Fruit fly (Drosophila melanogaster) whole organism, embryonic: ENCODE measurements around the gene CG13029.

Experiments used
- Adf1 ChIP-seq: fragments of 200-800 bp; sonication (Bioruptor generic); IDR thresholded peaks from 2 replicates; pipeline ENCODE4 v1.3.6; 2022; ENCODE audit warnings: missing biosample characterization, missing genetic modification characterization
- CG10366 ChIP-seq: fragments of 200-800 bp; sonication (Bioruptor generic); IDR thresholded peaks from 2 replicates; pipeline ENCODE4 v1.3.6; 2022; ENCODE audit warnings: missing biosample characterization, missing genetic modification characterization
- CG10959 ChIP-seq: fragments of 200-800 bp; sonication (Bioruptor generic); IDR thresholded peaks from 2 replicates; pipeline ENCODE4 v1.3.6; 2022; ENCODE audit warnings: missing biosample characterization, missing genetic modification characterization
- CG11504 ChIP-seq: fragments of 200-800 bp; sonication (Bioruptor generic); optimal IDR thresholded peaks from 3 replicates; lab custom pipeline; 2019; ENCODE audit warnings: missing biosample characterization, mild to moderate bottlenecking, missing genetic modification characterization, moderate library complexity
- CG12299 ChIP-seq: fragments of 200-800 bp; sonication (Bioruptor generic); optimal IDR thresholded peaks from 2 replicates; lab custom pipeline; 2018; ENCODE audit warnings: missing biosample characterization, mild to moderate bottlenecking, missing genetic modification characterization
- CG15601 ChIP-seq: fragments of 200-800 bp; sonication (Bioruptor generic); optimal IDR thresholded peaks from 3 replicates; lab custom pipeline; 2019; ENCODE audit warnings: missing biosample characterization, mild to moderate bottlenecking, missing genetic modification characterization, moderate library complexity
- CG16779 ChIP-seq: fragments of 200-800 bp; sonication (Bioruptor generic); IDR thresholded peaks from 2 replicates; pipeline ENCODE4 v1.3.6; 2022; ENCODE audit warnings: missing biosample characterization, missing genetic modification characterization
- CG17359 ChIP-seq: fragments of 200-800 bp; sonication (Bioruptor generic); optimal IDR thresholded peaks from 3 replicates; lab custom pipeline; 2018; ENCODE audit warnings: missing biosample characterization, mild to moderate bottlenecking, missing genetic modification characterization, moderate library complexity
- CG18011 ChIP-seq: fragments of 200-800 bp; sonication (Bioruptor generic); optimal IDR thresholded peaks from 2 replicates; lab custom pipeline; 2017; ENCODE audit warnings: missing biosample characterization, missing genetic modification characterization, mild to moderate bottlenecking, moderate library complexity, missing genotype
- CG3407 ChIP-seq: fragments of 200-800 bp; sonication (Bioruptor generic); optimal IDR thresholded peaks from 2 replicates; lab custom pipeline; 2018; ENCODE audit warnings: missing biosample characterization, mild to moderate bottlenecking, missing genetic modification characterization
- CG34422 ChIP-seq: fragments of 200-800 bp; sonication (Bioruptor generic); IDR thresholded peaks from 3 replicates; pipeline ENCODE4 v1.3.6; 2022; ENCODE audit warnings: missing biosample characterization, missing genetic modification characterization
- CG3995 ChIP-seq: fragments of 200-800 bp; sonication (Bioruptor generic); optimal IDR thresholded peaks from 3 replicates; lab custom pipeline; 2016; ENCODE audit warnings: missing biosample characterization, missing genetic modification characterization
- CG4282 ChIP-seq: fragments of 200-800 bp; sonication (Bioruptor generic); optimal IDR thresholded peaks from 2 replicates; lab custom pipeline; 2016; ENCODE audit warnings: missing biosample characterization, missing genetic modification characterization
- CG4328 ChIP-seq: fragments of 200-800 bp; sonication (Bioruptor generic); optimal IDR thresholded peaks from 3 replicates; lab custom pipeline; 2017; ENCODE audit warnings: missing biosample characterization, missing genetic modification reagents, missing genetic modification characterization
- CG6854 ChIP-seq: fragments of 200-800 bp; sonication (Bioruptor generic); optimal IDR thresholded peaks from 3 replicates; lab custom pipeline; 2017; ENCODE audit warnings: missing biosample characterization, mild to moderate bottlenecking, missing genetic modification characterization
- CG9215 ChIP-seq: fragments of 200-800 bp; sonication (Bioruptor generic); IDR thresholded peaks from 2 replicates; pipeline ENCODE4 v1.3.6; 2022; ENCODE audit warnings: missing biosample characterization, missing genetic modification characterization
- CG9727 ChIP-seq: fragments of 200-800 bp; sonication (Bioruptor generic); optimal IDR thresholded peaks from 3 replicates; lab custom pipeline; 2017; ENCODE audit warnings: missing biosample characterization, mild to moderate bottlenecking, missing genetic modification characterization
- Eip74EF ChIP-seq, 2 experiments: fragments of 200-800 bp in 1 of 2; fragments of >200 bp in 1 of 2; sonication (Bioruptor generic) in 1 of 2; optimal IDR thresholded peaks; 2 replicates each; lab custom pipeline; 2017 to 2019; ENCODE audit warnings: missing biosample characterization in 2 of 2, missing genetic modification characterization in 2 of 2, mild to moderate bottlenecking in 1 of 2, moderate library complexity in 1 of 2
- Elba2 ChIP-seq: fragments of 200-800 bp; sonication (Bioruptor generic); optimal IDR thresholded peaks from 3 replicates; lab custom pipeline; 2016; ENCODE audit warnings: missing biosample characterization, missing genetic modification characterization
- H15 ChIP-seq: fragments of 200-800 bp; sonication (Bioruptor generic); IDR thresholded peaks from 3 replicates; pipeline ENCODE4 v1.3.6; 2022; ENCODE audit warnings: missing biosample characterization, missing genetic modification characterization
- HLHmδ ChIP-seq: fragments of 200-800 bp; sonication (Bioruptor generic); optimal IDR thresholded peaks from 2 replicates; lab custom pipeline; 2018; ENCODE audit warnings: missing biosample characterization, mild to moderate bottlenecking, missing genetic modification characterization, moderate library complexity
- Hr78 ChIP-seq, 2 experiments: fragments of 200-800 bp in 1 of 2; fragments of >200 bp in 1 of 2; sonication (Bioruptor generic) in 1 of 2; optimal IDR thresholded peaks; 2 replicates each; lab custom pipeline; 2017 to 2019; ENCODE audit warnings: missing biosample characterization in 2 of 2, missing genetic modification characterization in 2 of 2, mild to moderate bottlenecking in 1 of 2, moderate library complexity in 1 of 2
- Jarid2 ChIP-seq: fragments of 200-800 bp; sonication (Bioruptor generic); optimal IDR thresholded peaks from 3 replicates; lab custom pipeline; 2017; ENCODE audit warnings: mild to moderate bottlenecking, missing biosample characterization, missing genetic modification reagents, missing genetic modification characterization
- Lim3 ChIP-seq: fragments of 200-800 bp; sonication (Bioruptor generic); IDR thresholded peaks from 2 replicates; pipeline ENCODE4 v1.3.6; 2022; ENCODE audit warnings: missing biosample characterization, missing genetic modification characterization
- Mes4 ChIP-seq: fragments of 200-800 bp; sonication (Bioruptor generic); optimal IDR thresholded peaks from 2 replicates; lab custom pipeline; 2016; ENCODE audit warnings: missing biosample characterization, missing genetic modification characterization
- NC2α ChIP-seq: fragments of 200-800 bp; sonication (Bioruptor generic); optimal IDR thresholded peaks from 2 replicates; lab custom pipeline; 2016; ENCODE audit warnings: missing biosample characterization, missing genetic modification characterization
- NFAT ChIP-seq: fragments of 200-800 bp; sonication (Bioruptor generic); IDR thresholded peaks from 2 replicates; pipeline ENCODE4 v1.3.6; 2022; ENCODE audit warnings: missing biosample characterization, missing genetic modification characterization
- Opbp ChIP-seq: fragments of 200-800 bp; sonication (Bioruptor generic); IDR thresholded peaks from 3 replicates; pipeline ENCODE4 v1.3.6; 2022; ENCODE audit warnings: missing biosample characterization, missing genetic modification characterization; ENCODE audit not compliant: partially characterized antibody
- PHDP ChIP-seq: fragments of 200-800 bp; sonication (Bioruptor generic); optimal IDR thresholded peaks from 3 replicates; lab custom pipeline; 2018; ENCODE audit warnings: missing biosample characterization, mild to moderate bottlenecking, missing genetic modification characterization, moderate library complexity
- Rx ChIP-seq: fragments of 200-800 bp; sonication (Bioruptor generic); IDR thresholded peaks from 2 replicates; pipeline ENCODE4 v1.3.6; 2022; ENCODE audit warnings: missing biosample characterization, missing genetic modification characterization
- Sry-β ChIP-seq: fragments of 200-800 bp; sonication (Bioruptor generic); optimal IDR thresholded peaks from 2 replicates; lab custom pipeline; 2018; ENCODE audit warnings: missing biosample characterization, mild to moderate bottlenecking, missing genetic modification characterization, moderate library complexity
- Xrp1 ChIP-seq: fragments of 200-800 bp; sonication (Bioruptor generic); IDR thresholded peaks from 2 replicates; pipeline ENCODE4 v1.3.6; 2022; ENCODE audit warnings: missing biosample characterization, missing genetic modification characterization
- abd-A ChIP-seq: fragments of 200-800 bp; sonication (Bioruptor generic); optimal IDR thresholded peaks from 3 replicates; lab custom pipeline; 2019; ENCODE audit warnings: missing biosample characterization, mild to moderate bottlenecking, missing genetic modification characterization, moderate library complexity
- ara ChIP-seq: fragments of 200-800 bp; sonication (Bioruptor generic); IDR thresholded peaks from 2 replicates; pipeline ENCODE4 v1.3.6; 2022; ENCODE audit warnings: missing biosample characterization, missing genetic modification characterization
- btn ChIP-seq: fragments of 200-800 bp; sonication (Bioruptor generic); optimal IDR thresholded peaks from 2 replicates; lab custom pipeline; 2016; ENCODE audit warnings: missing biosample characterization, missing genetic modification characterization
- cas ChIP-seq: fragments of 200-800 bp; sonication (Bioruptor generic); IDR thresholded peaks from 2 replicates; pipeline ENCODE4 v1.3.6; 2022; ENCODE audit warnings: missing biosample characterization, missing genetic modification characterization
- dati ChIP-seq: fragments of 200-800 bp; sonication (Bioruptor generic); IDR thresholded peaks from 2 replicates; pipeline ENCODE4 v1.3.6; 2022; ENCODE audit warnings: missing biosample characterization, missing genetic modification characterization
- disco-r ChIP-seq: fragments of 200-800 bp; sonication (Bioruptor generic); optimal IDR thresholded peaks from 2 replicates; lab custom pipeline; 2016; ENCODE audit warnings: missing biosample characterization, missing genetic modification characterization
- dmrt99B ChIP-seq: fragments of 200-800 bp; sonication (Bioruptor generic); optimal IDR thresholded peaks from 2 replicates; lab custom pipeline; 2018; ENCODE audit warnings: missing biosample characterization, mild to moderate bottlenecking, missing genetic modification characterization, moderate library complexity
- en ChIP-seq: fragments of 200-800 bp; sonication (Bioruptor generic); optimal IDR thresholded peaks from 2 replicates; lab custom pipeline; 2016; ENCODE audit warnings: missing biosample characterization, missing genetic modification characterization
- eve ChIP-seq, 2 experiments: fragments of >200 bp; optimal IDR thresholded peaks; 2 replicates each; lab custom pipeline; 2017; ENCODE audit warnings: missing biosample characterization in 2 of 2, missing genetic modification characterization in 2 of 2
- grau ChIP-seq: fragments of 200-800 bp; optimal IDR thresholded peaks from 3 replicates; lab custom pipeline; 2019; ENCODE audit warnings: missing biosample characterization, mild to moderate bottlenecking, missing genetic modification characterization, moderate library complexity
- gsb ChIP-seq: fragments of 200-800 bp; sonication (Bioruptor generic); IDR thresholded peaks from 2 replicates; pipeline ENCODE4 v1.3.6; 2022; ENCODE audit warnings: missing biosample characterization, missing genetic modification characterization
- gsb-n ChIP-seq: fragments of 200-800 bp; sonication (Bioruptor generic); optimal IDR thresholded peaks from 3 replicates; lab custom pipeline; 2018; ENCODE audit warnings: missing biosample characterization, mild to moderate bottlenecking, missing genetic modification characterization
- ken ChIP-seq: fragments of 200-800 bp; sonication (Bioruptor generic); IDR thresholded peaks from 3 replicates; pipeline ENCODE4 v1.3.6; 2022; ENCODE audit warnings: missing biosample characterization, missing genetic modification characterization
- nerfin-2 ChIP-seq: fragments of 200-800 bp; sonication (Bioruptor generic); IDR thresholded peaks from 2 replicates; pipeline ENCODE4 v1.3.6; 2022; ENCODE audit warnings: missing biosample characterization, missing genetic modification characterization; ENCODE audit not compliant: partially characterized antibody
- pb ChIP-seq: fragments of 200-800 bp; sonication (Bioruptor generic); optimal IDR thresholded peaks from 3 replicates; lab custom pipeline; 2016; ENCODE audit warnings: missing biosample characterization, missing genetic modification characterization
- pnt ChIP-seq: fragments of 200-800 bp; sonication (Bioruptor generic); optimal IDR thresholded peaks from 3 replicates; lab custom pipeline; 2016; ENCODE audit warnings: missing biosample characterization, missing genetic modification characterization
- vnd ChIP-seq: fragments of 200-800 bp; sonication (Bioruptor generic); IDR thresholded peaks from 3 replicates; pipeline ENCODE4 v1.3.6; 2022; ENCODE audit warnings: missing biosample characterization, missing genetic modification characterization; ENCODE audit not compliant: partially characterized antibody
- zen ChIP-seq: fragments of 200-800 bp; sonication (Bioruptor generic); optimal IDR thresholded peaks from 3 replicates; lab custom pipeline; 2018; ENCODE audit warnings: missing biosample characterization, mild to moderate bottlenecking, missing genetic modification characterization, moderate library complexity

CG13029 gene

dm6 chr3L:16865123-16865831, 4.9 kb downstream of the CG13029 start, which contains the start of gene Lmpt (continued):
- TF ChIP-seq disco-r (no peak), CG9727 (no peak), vnd (GFP tag; lab: Robert Waterston, UW) (no peak), ara (GFP tag; lab: Robert Waterston, UW) (no peak), Lim3 (GFP tag; lab: Robert Waterston, UW) (no peak), gsb (no peak), CG12299 (tag; lab: Kevin White, UChicago) (no peak), CG4282 (no peak), CG18011 (GFP tag; lab: Kevin White, UChicago) (no peak), Eip74EF (GFP tag; optimal IDR thresholded peaks at IDR 0.05; lab: Kevin White, UChicago) (no peak), H15 (GFP tag; lab: Robert Waterston, UW) (no peak), CG9215 (no peak), CG11504 (tag; lab: Kevin White, UChicago) (no peak), Elba2 (GFP tag; lab: Kevin White, UChicago) (peak; percentile 56), CG6854 (GFP tag; lab: Kevin White, UChicago) (no peak), Sry-β (no peak), Rx (no peak), Adf1 (GFP tag; lab: Robert Waterston, UW) (no peak), Jarid2 (peak; percentile 75), nerfin-2 (GFP tag; lab: Robert Waterston, UW) (no peak), CG16779 (GFP tag; lab: Robert Waterston, UW) (no peak), zen (tag; lab: Kevin White, UChicago) (peak; percentile 5), CG10366 (GFP tag; lab: Robert Waterston, UW) (no peak), grau (peak; percentile 14), PHDP (tag; lab: Kevin White, UChicago) (peak; percentile 30), abd-A (tag; lab: Kevin White, UChicago) (no peak), dmrt99B (tag; lab: Kevin White, UChicago) (no peak), dati (GFP tag; lab: Robert Waterston, UW) (no peak), pnt (GFP tag; lab: Kevin White, UChicago) (no peak), CG34422 (GFP tag; lab: Robert Waterston, UW) (peak; percentile 61; the same call in 1 of the 3 replicates), en (GFP tag; lab: Kevin White, UChicago) (no peak), Mes4 (GFP tag; lab: Kevin White, UChicago) (no peak), NC2α (no peak), Xrp1 (peak; percentile 22; the same call in 1 of the 2 replicates), CG15601 (peak; percentile 27), CG17359 (tag; lab: Kevin White, UChicago) (no peak), btn (GFP tag; lab: Kevin White, UChicago) (no peak), eve (GFP tag; optimal IDR thresholded peaks at IDR 0.05; lab: Kevin White, UChicago) (no peak), Hr78 (GFP tag; optimal IDR thresholded peaks at IDR 0.05; lab: Kevin White, UChicago) (peak in 1 of 2 experiments; percentile 38), Opbp (no peak), HLHmδ (GFP tag; lab: Kevin White, UChicago) (no peak), NFAT (GFP tag; lab: Robert Waterston, UW) (no peak), CG3407 (no peak), pb (no peak), CG4328 (GFP tag; lab: Kevin White, UChicago) (no peak), ken (no peak), cas (GFP tag; lab: Robert Waterston, UW) (no peak), CG3995 (GFP tag; lab: Kevin White, UChicago) (no peak), gsb-n (tag; lab: Kevin White, UChicago) (no peak), CG10959 (no peak)
